Fruit fly (Drosophila melanogaster) whole organism, pupa: ENCODE results near the gene DIP-iota.
A peak's percentile ranks its signal among the peaks of the same experiment; 100 is the strongest.

ENCODE experiments used
- CG10348 ChIP-seq: fragments of 200-800 bp; sonication (Bioruptor generic); IDR thresholded peaks from 2 replicates; pipeline ENCODE4 v1.3.6; 2022; ENCODE audit warnings: missing biosample characterization, missing genetic modification characterization
- CG12605 ChIP-seq: fragments of 200-800 bp; sonication (Bioruptor generic); IDR thresholded peaks from 2 replicates; pipeline ENCODE4 v1.3.6; 2022; ENCODE audit warnings: missing biosample characterization, missing genetic modification characterization
- CG13204 ChIP-seq: fragments of 200-800 bp; sonication (Bioruptor generic); optimal IDR thresholded peaks from 2 replicates; lab custom pipeline; 2018; ENCODE audit warnings: missing biosample characterization, mild to moderate bottlenecking, missing genetic modification characterization, moderate library complexity
- CG14655 ChIP-seq: fragments of 200-800 bp; sonication (Bioruptor generic); optimal IDR thresholded peaks from 3 replicates; lab custom pipeline; 2017; ENCODE audit warnings: mild to moderate bottlenecking, missing biosample characterization, missing genetic modification reagents, missing genetic modification characterization
- CG15710 ChIP-seq: fragments of 200-800 bp; sonication (Bioruptor generic); optimal IDR thresholded peaks from 2 replicates; lab custom pipeline; 2018; ENCODE audit warnings: missing biosample characterization, mild to moderate bottlenecking, missing genetic modification characterization, moderate library complexity
- CG17806 ChIP-seq: fragments of 200-800 bp; sonication (Bioruptor generic); optimal IDR thresholded peaks from 2 replicates; lab custom pipeline; 2018; ENCODE audit warnings: missing biosample characterization, mild to moderate bottlenecking, missing genetic modification characterization, moderate library complexity
- CG32121 ChIP-seq: fragments of 200-800 bp; sonication (Bioruptor generic); IDR thresholded peaks from 2 replicates; pipeline ENCODE4 v1.3.6; 2022; ENCODE audit warnings: missing biosample characterization, missing genetic modification characterization
- CG34367 ChIP-seq: fragments of 200-800 bp; sonication (Bioruptor generic); optimal IDR thresholded peaks from 2 replicates; lab custom pipeline; 2018; ENCODE audit warnings: missing biosample characterization, mild to moderate bottlenecking, missing genetic modification characterization
- CG4496 ChIP-seq: fragments of 200-800 bp; sonication (Bioruptor generic); IDR thresholded peaks from 3 replicates; pipeline ENCODE4 v1.3.6; 2022; ENCODE audit warnings: missing biosample characterization, missing genetic modification characterization
- CG8159 ChIP-seq: fragments of 200-800 bp; sonication (Bioruptor generic); optimal IDR thresholded peaks from 3 replicates; lab custom pipeline; 2018; ENCODE audit warnings: missing biosample characterization, mild to moderate bottlenecking, missing genetic modification characterization, moderate library complexity
- CG8301 ChIP-seq: fragments of 200-800 bp; sonication (Bioruptor generic); optimal IDR thresholded peaks from 2 replicates; lab custom pipeline; 2018; ENCODE audit warnings: missing biosample characterization, mild to moderate bottlenecking, missing genetic modification characterization
- CG9948 ChIP-seq: fragments of 200-800 bp; sonication (Bioruptor generic); optimal IDR thresholded peaks from 2 replicates; lab custom pipeline; 2018; ENCODE audit warnings: missing biosample characterization, mild to moderate bottlenecking, missing genetic modification characterization, moderate library complexity
- D1 ChIP-seq: fragments of 200-800 bp; sonication (Bioruptor generic); optimal IDR thresholded peaks from 2 replicates; lab custom pipeline; 2018; ENCODE audit warnings: missing biosample characterization, mild to moderate bottlenecking, missing genetic modification characterization, moderate library complexity
- EcR ChIP-seq: fragments of 200-800 bp; sonication (Bioruptor generic); optimal IDR thresholded peaks from 3 replicates; lab custom pipeline; 2019; ENCODE audit warnings: missing biosample characterization, missing genetic modification characterization, mild to moderate bottlenecking, moderate library complexity, missing genetic modification reagents
- Ets98B ChIP-seq: fragments of 200-800 bp; sonication (Bioruptor generic); IDR thresholded peaks from 2 replicates; pipeline ENCODE4 v1.3.6; 2022; ENCODE audit warnings: missing biosample characterization, missing genetic modification characterization
- Pif1A ChIP-seq: fragments of 200-800 bp; sonication (Bioruptor generic); optimal IDR thresholded peaks from 3 replicates; lab custom pipeline; 2016; ENCODE audit warnings: missing biosample characterization, missing genetic modification characterization
- Pif1B ChIP-seq: fragments of 200-800 bp; sonication (Bioruptor generic); optimal IDR thresholded peaks from 3 replicates; lab custom pipeline; 2016; ENCODE audit warnings: missing biosample characterization, missing genetic modification characterization
- Snoo ChIP-seq: fragments of 200-800 bp; sonication (Bioruptor generic); optimal IDR thresholded peaks from 3 replicates; lab custom pipeline; 2017; ENCODE audit warnings: missing biosample characterization, mild to moderate bottlenecking, missing genetic modification characterization, inconsistent platforms
- fd96Ca ChIP-seq: fragments of 200-800 bp; sonication (Bioruptor generic); IDR thresholded peaks from 3 replicates; pipeline ENCODE4 v1.3.6; 2022; ENCODE audit warnings: missing biosample characterization, missing genetic modification characterization
- gl ChIP-seq: fragments of 200-800 bp; sonication (Bioruptor generic); optimal IDR thresholded peaks from 2 replicates; lab custom pipeline; 2018; ENCODE audit warnings: missing biosample characterization, mild to moderate bottlenecking, missing genetic modification characterization
- rn ChIP-seq: fragments of 200-800 bp; sonication (Bioruptor generic); IDR thresholded peaks from 2 replicates; pipeline ENCODE4 v1.3.6; 2022; ENCODE audit warnings: missing biosample characterization, missing genetic modification characterization

DIP-iota gene

DNA sequence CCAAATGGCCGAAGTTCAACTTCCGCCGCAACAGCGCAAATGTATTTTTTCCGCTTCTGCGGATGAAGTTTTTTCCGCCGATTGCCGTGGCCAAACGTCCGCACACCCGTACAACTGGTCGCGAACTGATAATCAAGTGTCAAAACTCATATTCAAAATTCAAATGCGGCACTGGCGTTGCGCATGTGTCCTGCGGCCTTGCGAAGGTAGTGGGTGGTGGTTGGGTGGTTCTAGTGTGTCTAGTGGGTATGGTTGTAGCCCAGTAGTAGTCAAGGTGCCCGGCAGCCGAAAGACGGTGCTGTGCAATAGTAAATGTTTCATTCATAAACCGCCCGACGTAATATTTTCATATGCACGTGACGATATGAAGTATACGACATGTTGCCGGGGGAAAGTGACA lies at the start of gene DIP-iota:
DIP-iota (minus strand) TSS at position 101 of the 400 bp plus-strand sequence.
- TF ChIP-seq Pif1A (GFP tag; lab: Kevin White, UChicago), result no peak
- no peak for TF ChIP-seq EcR (GFP tag; lab: Kevin White, UChicago)
- TF ChIP-seq CG12605 (GFP tag; lab: Robert Waterston, UW), result no peak
- no peak for TF ChIP-seq Ets98B
- no peak for TF ChIP-seq CG34367 (tag; lab: Kevin White, UChicago)
- no peak for TF ChIP-seq CG15710 (tag; lab: Kevin White, UChicago)
- no peak for TF ChIP-seq CG8301
- no peak for TF ChIP-seq CG13204
- no peak for TF ChIP-seq CG8159 (tag; lab: Kevin White, UChicago)
- no peak for TF ChIP-seq CG17806 (tag; lab: Kevin White, UChicago)
- no peak for TF ChIP-seq Pif1B
- no peak for TF ChIP-seq gl (tag; lab: Kevin White, UChicago)
- no peak for TF ChIP-seq rn
- TF ChIP-seq fd96Ca (GFP tag; lab: Robert Waterston, UW), result no peak
- no peak for TF ChIP-seq CG4496
- no peak for TF ChIP-seq CG10348
- TF ChIP-seq CG9948 (tag; lab: Kevin White, UChicago), result no peak
- no peak for TF ChIP-seq CG14655
- no peak for TF ChIP-seq CG32121 (GFP tag; lab: Robert Waterston, UW)

DNA sequence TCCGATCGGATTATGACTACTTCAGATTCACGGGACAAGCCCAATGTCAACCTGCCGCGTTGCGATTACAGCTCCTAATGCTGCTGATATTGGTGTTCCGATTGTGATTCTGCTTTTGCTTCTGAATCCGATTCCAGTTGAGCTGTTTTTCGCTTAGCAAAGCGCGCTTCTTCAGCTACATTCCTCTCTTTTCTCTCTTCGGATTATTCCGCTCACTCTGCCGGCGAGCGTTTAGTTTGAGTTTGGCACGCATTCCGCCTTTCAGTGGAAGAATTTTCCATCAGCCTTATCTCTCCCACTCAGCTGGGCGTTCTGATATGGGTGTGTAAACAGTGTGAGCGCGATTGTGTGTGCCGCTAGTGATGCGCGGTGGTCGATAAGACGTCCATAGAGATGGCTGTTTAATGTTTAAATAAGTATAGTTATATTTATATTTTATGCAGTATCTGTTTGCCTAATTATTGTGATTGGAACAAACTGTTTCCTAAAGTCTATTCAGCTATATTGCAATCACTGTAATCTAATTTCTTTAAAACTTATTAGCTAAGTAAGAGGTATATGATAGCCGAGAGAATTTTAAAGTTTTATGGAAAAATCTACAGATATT lies 46.3 kb upstream of the DIP-iota start, which contains the start of gene Galt:
Galt (minus strand) TSS at position 315 of the 607 bp plus-strand sequence.
- TF ChIP-seq CG8301, result peak; percentile 43
- TF ChIP-seq gl (tag; lab: Kevin White, UChicago), result no peak
- TF ChIP-seq CG4496, result 0 out of 3 replicates have a peak, but pooled peaks have one; percentile 21
- TF ChIP-seq EcR (GFP tag; lab: Kevin White, UChicago), result no peak
- no peak for TF ChIP-seq Pif1B
- peak; percentile 42 for TF ChIP-seq Snoo (tag; lab: Kevin White, UChicago)
- TF ChIP-seq CG17806 (tag; lab: Kevin White, UChicago), result peak; percentile 37
- peak; percentile 58 for TF ChIP-seq CG8159 (tag; lab: Kevin White, UChicago)
- peak; percentile 6; the same call in 1 of the 3 replicates for TF ChIP-seq fd96Ca (GFP tag; lab: Robert Waterston, UW)
- no peak for TF ChIP-seq CG14655
- TF ChIP-seq CG32121 (GFP tag; lab: Robert Waterston, UW), result peak; percentile 36
- TF ChIP-seq CG15710 (tag; lab: Kevin White, UChicago), result peak; percentile 39
- peak; percentile 27 for TF ChIP-seq CG9948 (tag; lab: Kevin White, UChicago)

DNA sequence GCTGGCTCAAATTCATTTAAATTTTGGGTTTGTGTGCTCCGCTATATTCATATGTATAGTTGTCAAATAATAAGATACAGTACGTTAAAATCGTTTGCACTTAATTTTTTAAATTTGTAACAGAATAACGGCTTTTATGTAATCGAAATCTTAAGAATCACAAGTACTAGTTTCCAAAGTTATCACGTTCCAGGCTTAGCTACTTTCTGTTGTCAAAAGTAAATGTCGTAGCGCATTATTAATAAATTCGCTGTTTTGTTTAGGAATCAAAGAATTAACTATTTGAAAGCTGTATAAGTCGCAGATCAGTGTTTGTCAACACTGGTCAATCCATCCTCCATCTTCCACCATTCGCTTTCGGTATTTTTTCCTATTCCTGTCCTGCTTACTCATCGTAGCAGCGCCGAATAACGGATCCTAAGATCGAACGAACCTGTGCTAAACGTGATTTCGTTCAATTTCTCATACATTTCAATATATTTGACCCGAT lies 42.1 kb upstream of the DIP-iota start, which contains the start of the genes CG13771, CG34310 and cup:
CG13771 (minus strand) TSS at position 51 of the 490 bp plus-strand sequence.
CG34310 (plus strand) TSS at position 103 of the 490 bp plus-strand sequence.
cup (plus strand) TSS at position 103 of the 490 bp plus-strand sequence.
- TF ChIP-seq Snoo (tag; lab: Kevin White, UChicago), result no peak
- no peak for TF ChIP-seq CG32121 (GFP tag; lab: Robert Waterston, UW)
- TF ChIP-seq CG12605 (GFP tag; lab: Robert Waterston, UW), result no peak
- TF ChIP-seq EcR (GFP tag; lab: Kevin White, UChicago), result no peak
- TF ChIP-seq CG14655, result no peak
- TF ChIP-seq Pif1B, result no peak
- no peak for TF ChIP-seq rn
- no peak for TF ChIP-seq CG10348
- no peak for TF ChIP-seq CG8159 (tag; lab: Kevin White, UChicago)
- TF ChIP-seq D1, result no peak
- no peak for TF ChIP-seq fd96Ca (GFP tag; lab: Robert Waterston, UW)
- no peak for TF ChIP-seq CG17806 (tag; lab: Kevin White, UChicago)
- no peak for TF ChIP-seq CG15710 (tag; lab: Kevin White, UChicago)
- no peak for TF ChIP-seq CG4496
- TF ChIP-seq CG34367 (tag; lab: Kevin White, UChicago), result no peak

DNA sequence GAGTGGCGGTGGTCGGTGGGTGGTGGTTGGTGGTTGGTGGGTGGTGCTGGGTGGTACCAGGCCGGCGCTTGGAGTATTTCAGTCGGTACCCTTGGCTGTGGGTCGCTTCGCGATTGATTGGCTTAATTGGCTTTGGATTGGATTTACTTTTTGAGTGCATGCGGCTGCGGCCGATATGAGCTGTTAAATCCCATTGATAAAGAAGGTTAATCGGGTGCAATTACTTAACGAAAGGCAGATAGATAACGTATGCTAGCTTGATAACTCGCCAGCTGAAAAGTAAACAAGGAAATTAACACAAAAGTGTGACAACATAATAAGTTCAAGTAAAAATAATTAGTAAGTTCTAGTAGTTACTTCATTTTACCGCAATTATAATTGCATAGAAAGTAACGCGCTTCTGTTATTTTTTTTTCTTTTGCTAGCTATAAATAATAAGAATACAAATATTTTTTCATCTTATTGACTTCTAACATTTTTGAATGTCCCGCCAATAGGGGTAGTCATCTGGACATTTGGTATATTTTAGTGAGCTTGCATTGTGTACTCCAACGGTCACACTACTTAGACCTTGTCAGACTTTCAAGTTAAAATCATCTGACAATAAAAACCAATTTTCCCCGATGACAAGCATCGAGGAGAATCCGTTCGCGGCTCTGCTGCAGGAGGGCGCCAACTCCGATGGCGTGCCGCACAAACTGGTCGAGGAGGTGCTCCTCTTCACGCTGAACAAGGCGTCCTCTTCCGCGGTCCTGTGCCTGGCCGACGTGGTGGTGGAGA lies 36.7 kb upstream of the DIP-iota start, which contains the start of the genes CG31636 and Ube4A:
CG31636 (minus strand) TSS at position 184 of the 780 bp plus-strand sequence.
Ube4A (plus strand) TSS at position 549 of the 780 bp plus-strand sequence.
- TF ChIP-seq CG13204, result no peak
- peak; percentile 60 for TF ChIP-seq EcR (GFP tag; lab: Kevin White, UChicago)
- no peak for TF ChIP-seq Pif1A (GFP tag; lab: Kevin White, UChicago)
- TF ChIP-seq D1, result no peak
- TF ChIP-seq CG9948 (tag; lab: Kevin White, UChicago), result no peak

dm6 chr2L:6656264-6656676 lies 34.8 kb upstream of the DIP-iota start, which contains the start of gene CG31633:
Gene CG31633, minus strand, starts transcription at chr2L:6656321.
- TF ChIP-seq CG4496 (no peak), CG14655 (no peak), Ets98B (no peak), EcR (GFP tag; lab: Kevin White, UChicago) (no peak), fd96Ca (GFP tag; lab: Robert Waterston, UW) (no peak), Pif1A (GFP tag; lab: Kevin White, UChicago) (no peak), CG8159 (tag; lab: Kevin White, UChicago) (no peak), CG9948 (tag; lab: Kevin White, UChicago) (no peak), gl (tag; lab: Kevin White, UChicago) (no peak), CG17806 (tag; lab: Kevin White, UChicago) (no peak), D1 (no peak), rn (no peak), CG15710 (tag; lab: Kevin White, UChicago) (no peak), CG34367 (tag; lab: Kevin White, UChicago) (no peak), Pif1B (no peak), CG32121 (GFP tag; lab: Robert Waterston, UW) (no peak), CG12605 (GFP tag; lab: Robert Waterston, UW) (no peak), CG13204 (no peak)
